Worm (Caenorhabditis elegans) whole organism, late embryonic: ENCODE results near the gene T24C12.4.

ENCODE experiments used
- C08G9.2 ChIP-seq: sonication (generic microtip); optimal IDR thresholded peaks from 2 replicates; lab custom pipeline; 2016; ENCODE audit warnings: mild to moderate bottlenecking, missing genetic modification characterization, moderate library complexity, missing compliant biosample characterization
- F13H6.1 ChIP-seq: sonication (generic microtip); optimal IDR thresholded peaks from 2 replicates; lab custom pipeline; 2016; ENCODE audit warnings: missing genetic modification characterization, missing compliant biosample characterization
- K02D7.2 ChIP-seq: sonication (generic microtip); optimal IDR thresholded peaks from 2 replicates; lab custom pipeline; 2017; ENCODE audit warnings: mild to moderate bottlenecking, missing genetic modification characterization, missing compliant biosample characterization
- T23F11.4 ChIP-seq: fragments of 200-800 bp; sonication (Bioruptor generic); optimal IDR thresholded peaks from 2 replicates; lab custom pipeline; 2018; ENCODE audit warnings: mild to moderate bottlenecking, missing genetic modification characterization, missing compliant biosample characterization
- ceh-18 ChIP-seq: sonication (generic microtip); optimal IDR thresholded peaks from 2 replicates; lab custom pipeline; 2016; ENCODE audit warnings: missing genetic modification characterization, missing compliant biosample characterization
- ceh-19 ChIP-seq: fragments of 200-800 bp; sonication (Bioruptor generic); optimal IDR thresholded peaks from 2 replicates; lab custom pipeline; 2018; ENCODE audit warnings: mild to moderate bottlenecking, missing genetic modification characterization, missing compliant biosample characterization
- ceh-22 ChIP-seq: sonication (generic microtip); optimal IDR thresholded peaks from 2 replicates; lab custom pipeline; 2017; ENCODE audit warnings: missing biosample characterization, missing genetic modification characterization
- ceh-34 ChIP-seq: sonication (generic microtip); optimal IDR thresholded peaks from 2 replicates; lab custom pipeline; 2016; ENCODE audit warnings: mild to moderate bottlenecking, missing genetic modification characterization, missing compliant biosample characterization
- ceh-48 ChIP-seq: sonication (generic microtip); optimal IDR thresholded peaks from 2 replicates; lab custom pipeline; 2016; ENCODE audit warnings: missing genetic modification characterization, inconsistent platforms, missing compliant biosample characterization
- ceh-6 ChIP-seq: fragments of 200-800 bp; sonication (Bioruptor generic); optimal IDR thresholded peaks from 2 replicates; lab custom pipeline; 2018; ENCODE audit warnings: mild to moderate bottlenecking, missing genetic modification characterization, missing compliant biosample characterization
- che-1 ChIP-seq: sonication (generic microtip); optimal IDR thresholded peaks from 2 replicates; lab custom pipeline; 2016; ENCODE audit warnings: mild to moderate bottlenecking, missing genetic modification characterization, missing compliant biosample characterization
- elt-2 ChIP-seq: sonication (generic microtip); optimal IDR thresholded peaks from 2 replicates; lab custom pipeline; 2016; ENCODE audit warnings: missing genetic modification reagents, missing genetic modification characterization, missing compliant biosample characterization
- elt-4 ChIP-seq: sonication (generic microtip); optimal IDR thresholded peaks from 2 replicates; lab custom pipeline; 2016; ENCODE audit warnings: missing genetic modification characterization, missing compliant biosample characterization
- ets-4 ChIP-seq: sonication (generic microtip); optimal IDR thresholded peaks from 2 replicates; lab custom pipeline; 2016; ENCODE audit warnings: missing genetic modification characterization, missing compliant biosample characterization
- eyg-1 ChIP-seq: sonication (generic microtip); optimal IDR thresholded peaks from 2 replicates; lab custom pipeline; 2016; ENCODE audit warnings: missing genotype, missing genetic modification characterization, missing compliant biosample characterization
- fkh-6 ChIP-seq: sonication (generic microtip); optimal IDR thresholded peaks from 2 replicates; lab custom pipeline; 2016; ENCODE audit warnings: missing genetic modification characterization, missing compliant biosample characterization
- hlh-13 ChIP-seq: fragments of 200-800 bp; sonication (Bioruptor generic); optimal IDR thresholded peaks from 2 replicates; lab custom pipeline; 2018; ENCODE audit warnings: mild to moderate bottlenecking, missing genetic modification characterization, missing compliant biosample characterization
- hlh-30 ChIP-seq: sonication (generic microtip); optimal IDR thresholded peaks from 2 replicates; lab custom pipeline; 2017; ENCODE audit warnings: antibody characterized with exemption, missing genetic modification characterization, missing compliant biosample characterization; ENCODE audit not compliant: insufficient read depth
- lin-11 ChIP-seq: fragments of 200-800 bp; sonication (Bioruptor generic); optimal IDR thresholded peaks from 2 replicates; lab custom pipeline; 2018; ENCODE audit warnings: mild to moderate bottlenecking, missing genetic modification characterization, missing compliant biosample characterization
- mec-3 ChIP-seq: sonication (generic microtip); optimal IDR thresholded peaks from 2 replicates; lab custom pipeline; 2016; ENCODE audit warnings: borderline replicate concordance, missing genetic modification characterization, missing compliant biosample characterization
- nfya-1 ChIP-seq: sonication (generic microtip); optimal IDR thresholded peaks from 2 replicates; lab custom pipeline; 2017; ENCODE audit warnings: missing genetic modification characterization, mild to moderate bottlenecking, missing compliant biosample characterization, antibody characterized with exemption, moderate library complexity
- odd-2 ChIP-seq: sonication (generic microtip); optimal IDR thresholded peaks from 2 replicates; lab custom pipeline; 2017; ENCODE audit warnings: antibody characterized with exemption, mild to moderate bottlenecking, missing genetic modification characterization, missing compliant biosample characterization
- pag-3 ChIP-seq: sonication (generic microtip); optimal IDR thresholded peaks from 2 replicates; lab custom pipeline; 2016; ENCODE audit warnings: missing compliant biosample characterization, missing genetic modification characterization, borderline replicate concordance
- pat-9 ChIP-seq: fragments of 200-800 bp; sonication (Bioruptor generic); optimal IDR thresholded peaks from 2 replicates; lab custom pipeline; 2018; ENCODE audit warnings: mild to moderate bottlenecking, missing genetic modification characterization, moderate library complexity, missing compliant biosample characterization
- pax-1 ChIP-seq: fragments of 150-350 bp; optimal IDR thresholded peaks from 2 replicates; lab custom pipeline; 2014; ENCODE audit warnings: missing biosample characterization, missing genetic modification characterization
- pha-2 ChIP-seq: sonication (generic microtip); optimal IDR thresholded peaks from 2 replicates; lab custom pipeline; 2017; ENCODE audit warnings: mild to moderate bottlenecking, missing genetic modification characterization, missing compliant biosample characterization
- pros-1 ChIP-seq: fragments of 150-350 bp; optimal IDR thresholded peaks from 2 replicates; lab custom pipeline; 2014; ENCODE audit warnings: missing biosample characterization, missing genetic modification reagents, missing genetic modification characterization
- sox-2 ChIP-seq: fragments of 200-800 bp; sonication (Bioruptor generic); IDR thresholded peaks from 2 replicates; pipeline ENCODE4 v1.3.6; 2022; ENCODE audit warnings: missing genetic modification reagents, missing genetic modification characterization, missing compliant biosample characterization
- ttx-3 ChIP-seq: sonication (generic microtip); optimal IDR thresholded peaks from 2 replicates; lab custom pipeline; 2016; ENCODE audit warnings: missing genetic modification reagents, missing genetic modification characterization, missing compliant biosample characterization
- unc-86 ChIP-seq: sonication (generic microtip); optimal IDR thresholded peaks from 2 replicates; lab custom pipeline; 2016; ENCODE audit warnings: missing genetic modification characterization, missing compliant biosample characterization

T24C12.4 gene

ce11 chrX:2177731-2178326, 27.0 kb downstream of the T24C12.4 start:
- TF ChIP-seq T23F11.4 (GFP tag; lab: Kevin White, UChicago) = no peak
- TF ChIP-seq elt-2 (tag; lab: Kevin White, UChicago) = no peak
- no peak for TF ChIP-seq sox-2 (GFP tag; lab: Robert Waterston, UW)

- no peak for TF ChIP-seq ceh-22
- peak; percentile 63 for TF ChIP-seq ceh-48 (tag; lab: Kevin White, UChicago)
- TF ChIP-seq, all 69 proteins: peak for 1
Measured at ce11 chrX:2176361-2176880, 28.4 kb downstream of the T24C12.4 start, which contains the start of gene F48B9.8. F48B9.8 (minus strand) TSS chrX:2176411.

DNA sequence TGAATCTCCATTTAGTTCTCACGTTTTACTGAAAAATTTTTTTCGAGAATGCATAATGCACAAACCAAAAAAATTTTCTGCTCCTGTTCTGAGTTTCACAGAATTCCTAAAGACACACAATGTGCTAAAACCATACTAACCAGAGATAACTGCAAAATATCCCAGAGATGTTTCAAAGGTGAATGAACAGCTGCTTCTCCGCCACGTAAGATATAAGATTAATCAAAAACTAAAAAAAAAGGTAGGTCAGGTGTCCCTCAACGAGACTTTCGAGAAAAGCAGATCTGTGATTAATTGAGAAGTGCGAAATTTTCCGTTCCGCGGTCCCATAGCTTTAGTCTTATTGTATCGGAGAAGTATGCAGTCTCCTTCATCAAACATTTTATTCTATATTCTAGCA, 40.1 kb downstream of the T24C12.4 start, which contains the start of gene F48B9.3:
TSS of gene F48B9.3 (plus strand) at position 301 of the 400 bp plus-strand sequence.
- TF ChIP-seq pros-1 (tag; lab: Kevin White, UChicago) = no peak
- TF ChIP-seq elt-4 (tag; lab: Kevin White, UChicago) = no peak
- no peak for TF ChIP-seq hlh-13 (GFP tag; lab: Kevin White, UChicago)
- no peak for TF ChIP-seq sox-2 (GFP tag; lab: Robert Waterston, UW)
- TF ChIP-seq ets-4 (tag; lab: Kevin White, UChicago) = no peak
- TF ChIP-seq hlh-30 (tag; lab: Kevin White, UChicago) = no peak
- no peak for TF ChIP-seq K02D7.2 (tag; lab: Kevin White, UChicago)
- no peak for TF ChIP-seq pag-3 (tag; lab: Kevin White, UChicago)
- TF ChIP-seq fkh-6 (tag; lab: Kevin White, UChicago) = no peak
- no peak for TF ChIP-seq pat-9 (tag; lab: Kevin White, UChicago)
- no peak for TF ChIP-seq pax-1 (tag; lab: Kevin White, UChicago)
- no peak for TF ChIP-seq unc-86 (tag; lab: Kevin White, UChicago)
- TF ChIP-seq che-1 (tag; lab: Kevin White, UChicago) = no peak
- TF ChIP-seq lin-11 = no peak
- TF ChIP-seq ceh-22 = no peak
- TF ChIP-seq T23F11.4 (GFP tag; lab: Kevin White, UChicago) = no peak
- no peak for TF ChIP-seq C08G9.2
- no peak for TF ChIP-seq odd-2
- TF ChIP-seq, all 69 proteins: peak for 0

- no peak for TF ChIP-seq ceh-19 (GFP tag; lab: Kevin White, UChicago)
- no peak for TF ChIP-seq ceh-18 (tag; lab: Kevin White, UChicago)
- TF ChIP-seq K02D7.2 (tag; lab: Kevin White, UChicago) = no peak
- TF ChIP-seq ceh-6 (GFP tag; lab: Kevin White, UChicago) = no peak
- no peak for TF ChIP-seq lin-11
- TF ChIP-seq F13H6.1 = no peak
- no peak for TF ChIP-seq nfya-1 (tag; lab: Kevin White, UChicago)
- TF ChIP-seq ceh-34 (tag; lab: Kevin White, UChicago) = no peak
- no peak for TF ChIP-seq sox-2 (GFP tag; lab: Robert Waterston, UW)
- TF ChIP-seq ceh-48 (tag; lab: Kevin White, UChicago) = no peak
- no peak for TF ChIP-seq eyg-1 (tag; lab: Kevin White, UChicago)
Measured at ce11 chrX:2163084-2163483, 41.8 kb downstream of the T24C12.4 start, which contains the start of gene pdf-2. pdf-2 (plus strand) TSS chrX:2163384.

DNA sequence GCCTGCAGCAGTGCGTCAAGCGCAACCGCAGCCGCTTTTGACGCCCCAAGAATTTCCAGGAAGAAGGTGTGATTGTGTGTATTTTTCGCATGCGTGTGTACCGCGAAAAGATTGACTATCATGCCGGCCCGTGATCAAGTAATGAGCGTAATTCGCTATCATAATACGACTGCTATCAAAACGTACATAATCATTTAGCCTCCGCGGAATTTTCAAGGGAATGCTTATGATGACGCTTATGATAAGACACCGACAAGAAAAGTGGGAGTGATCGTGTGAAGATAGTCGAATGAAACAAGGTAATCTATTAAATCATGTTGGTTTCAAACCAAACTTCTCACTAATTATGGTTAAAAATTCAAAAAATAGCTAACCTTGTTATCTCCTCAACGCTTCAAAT, 47.0 kb downstream of the T24C12.4 start:
- TF ChIP-seq ttx-3 (tag; lab: Kevin White, UChicago) (no peak), mec-3 (tag; lab: Kevin White, UChicago) (no peak), C08G9.2 (no peak), ceh-22 (no peak), pros-1 (tag; lab: Kevin White, UChicago) (no peak), nfya-1 (tag; lab: Kevin White, UChicago) (no peak), elt-2 (tag; lab: Kevin White, UChicago) (peak; percentile 17), pha-2 (tag; lab: Kevin White, UChicago) (no peak), fkh-6 (tag; lab: Kevin White, UChicago) (no peak)
